Fruit fly (Drosophila melanogaster) whole organism, embryonic: ENCODE data around the gene CG15012.
A peak's percentile ranks its signal among the peaks of the same experiment; 100 is the strongest.

Source experiments
- Atf6 ChIP-seq: fragments of 200-800 bp; sonication (Bioruptor generic); IDR thresholded peaks from 2 replicates; pipeline ENCODE4 v1.3.6; 2022; ENCODE audit warnings: missing biosample characterization, missing genetic modification characterization
- Awh ChIP-seq: fragments of 200-800 bp; sonication (Bioruptor generic); IDR thresholded peaks from 2 replicates; pipeline ENCODE4, ENCODE4 v1.3.6; 2022; ENCODE audit warnings: missing biosample characterization, missing genetic modification characterization
- Bdp1 ChIP-seq: fragments of 200-800 bp; sonication (Bioruptor generic); optimal IDR thresholded peaks from 3 replicates; lab custom pipeline; 2016; ENCODE audit warnings: missing biosample characterization, missing genetic modification characterization
- CG10147 ChIP-seq: fragments of 200-800 bp; sonication (Bioruptor generic); optimal IDR thresholded peaks from 2 replicates; lab custom pipeline; 2019; ENCODE audit warnings: missing biosample characterization, mild to moderate bottlenecking, missing genetic modification characterization, moderate library complexity
- CG11093 ChIP-seq: fragments of 200-800 bp; sonication (Bioruptor generic); IDR thresholded peaks from 3 replicates; pipeline ENCODE4 v1.3.6; 2022; ENCODE audit warnings: missing biosample characterization, missing genetic modification characterization
- CG12219 ChIP-seq: fragments of 200-800 bp; sonication (Bioruptor generic); optimal IDR thresholded peaks from 3 replicates; lab custom pipeline; 2018; ENCODE audit warnings: missing biosample characterization, mild to moderate bottlenecking, missing genetic modification characterization
- CG1233 ChIP-seq: fragments of 200-800 bp; sonication (Bioruptor generic); optimal IDR thresholded peaks from 4 replicates; lab custom pipeline; 2018; ENCODE audit warnings: missing biosample characterization, mild to moderate bottlenecking, missing genetic modification characterization
- CG13624 ChIP-seq: fragments of 200-800 bp; sonication (Bioruptor generic); optimal IDR thresholded peaks from 2 replicates; lab custom pipeline; 2016; ENCODE audit warnings: missing biosample characterization, missing genetic modification characterization
- CG14710 ChIP-seq: fragments of 200-800 bp; sonication (Bioruptor generic); optimal IDR thresholded peaks from 3 replicates; lab custom pipeline; 2019; ENCODE audit warnings: missing biosample characterization, mild to moderate bottlenecking, missing genetic modification characterization, moderate library complexity
- CG15073 ChIP-seq: fragments of 200-800 bp; sonication (Bioruptor generic); optimal IDR thresholded peaks from 2 replicates; lab custom pipeline; 2016; ENCODE audit warnings: missing biosample characterization, missing genetic modification characterization
- CG1529 ChIP-seq: fragments of 200-800 bp; sonication (Bioruptor generic); optimal IDR thresholded peaks from 3 replicates; lab custom pipeline; 2018; ENCODE audit warnings: missing biosample characterization, missing genetic modification characterization
- CG16813 ChIP-seq: fragments of 200-800 bp; sonication (Bioruptor generic); IDR thresholded peaks from 3 replicates; pipeline ENCODE4 v1.3.6; 2022; ENCODE audit warnings: missing biosample characterization, missing genetic modification characterization; ENCODE audit not compliant: partially characterized antibody
- CG17612 ChIP-seq: fragments of 200-800 bp; sonication (Bioruptor generic); IDR thresholded peaks from 2 replicates; pipeline ENCODE4 v1.3.6; 2022; ENCODE audit warnings: missing biosample characterization, missing genetic modification characterization
- CG17829 ChIP-seq: fragments of 200-800 bp; optimal IDR thresholded peaks from 2 replicates; lab custom pipeline; 2019; ENCODE audit warnings: missing biosample characterization, mild to moderate bottlenecking, missing genetic modification characterization, moderate library complexity
- CG1792 ChIP-seq: fragments of 200-800 bp; sonication (Bioruptor generic); optimal IDR thresholded peaks from 2 replicates; lab custom pipeline; 2016; ENCODE audit warnings: missing biosample characterization, missing genetic modification characterization
- CG1832 ChIP-seq: fragments of 200-800 bp; sonication (Bioruptor generic); optimal IDR thresholded peaks from 2 replicates; lab custom pipeline; 2017; ENCODE audit warnings: missing biosample characterization, mild to moderate bottlenecking, missing genetic modification characterization, inconsistent platforms
- CG2120 ChIP-seq: fragments of 200-800 bp; sonication (Bioruptor generic); optimal IDR thresholded peaks from 3 replicates; lab custom pipeline; 2016; ENCODE audit warnings: missing biosample characterization, missing genetic modification characterization
- CG2678 ChIP-seq: fragments of 200-800 bp; sonication (Bioruptor generic); optimal IDR thresholded peaks from 3 replicates; lab custom pipeline; 2019; ENCODE audit warnings: missing biosample characterization, mild to moderate bottlenecking, missing genetic modification characterization, moderate library complexity
- CG3407 ChIP-seq: fragments of 200-800 bp; sonication (Bioruptor generic); optimal IDR thresholded peaks from 2 replicates; lab custom pipeline; 2018; ENCODE audit warnings: missing biosample characterization, mild to moderate bottlenecking, missing genetic modification characterization
- CG34422 ChIP-seq: fragments of 200-800 bp; sonication (Bioruptor generic); IDR thresholded peaks from 3 replicates; pipeline ENCODE4 v1.3.6; 2022; ENCODE audit warnings: missing biosample characterization, missing genetic modification characterization
- CG7271 ChIP-seq: fragments of 200-800 bp; sonication (Bioruptor generic); optimal IDR thresholded peaks from 2 replicates; lab custom pipeline; 2018; ENCODE audit warnings: missing biosample characterization, mild to moderate bottlenecking, missing genetic modification characterization, moderate library complexity
- CG7372 ChIP-seq: fragments of 200-800 bp; sonication (Bioruptor generic); IDR thresholded peaks from 2 replicates; pipeline ENCODE4 v1.3.6; 2022; ENCODE audit warnings: missing biosample characterization, missing genetic modification characterization
- CG8765 ChIP-seq: fragments of 200-800 bp; sonication (Bioruptor generic); IDR thresholded peaks from 2 replicates; pipeline ENCODE4 v1.3.6; 2022; ENCODE audit warnings: missing biosample characterization, missing genetic modification characterization
- D ChIP-seq, 2 experiments: fragments of 200-800 bp in 1 of 2; fragments of >200 bp in 1 of 2; sonication (Bioruptor generic) in 1 of 2; optimal IDR thresholded peaks; 2 replicates in 1 of 2; 3 replicates in 1 of 2; lab custom pipeline; 2017; ENCODE audit warnings: mild to moderate bottlenecking in 1 of 2, missing biosample characterization in 1 of 2, missing genetic modification characterization in 1 of 2, missing genetic modification reagents in 1 of 2
- Doc3 ChIP-seq: fragments of 200-800 bp; sonication (Bioruptor generic); IDR thresholded peaks from 3 replicates; pipeline ENCODE4 v1.3.6; 2022; ENCODE audit warnings: missing biosample characterization, missing genetic modification characterization; ENCODE audit not compliant: partially characterized antibody
- Dp ChIP-seq: fragments of 200-800 bp; sonication (Bioruptor generic); optimal IDR thresholded peaks from 2 replicates; lab custom pipeline; 2018; ENCODE audit warnings: missing biosample characterization, mild to moderate bottlenecking, missing genetic modification characterization, moderate library complexity
- Eip74EF ChIP-seq, 2 experiments: fragments of 200-800 bp in 1 of 2; fragments of >200 bp in 1 of 2; sonication (Bioruptor generic) in 1 of 2; optimal IDR thresholded peaks; 2 replicates each; lab custom pipeline; 2017 to 2019; ENCODE audit warnings: missing biosample characterization in 2 of 2, missing genetic modification characterization in 2 of 2, mild to moderate bottlenecking in 1 of 2, moderate library complexity in 1 of 2
- Fer3 ChIP-seq: fragments of 200-800 bp; sonication (Bioruptor generic); optimal IDR thresholded peaks from 2 replicates; lab custom pipeline; 2018; ENCODE audit warnings: missing biosample characterization, mild to moderate bottlenecking, missing genetic modification characterization, moderate library complexity
- Gug ChIP-seq: fragments of 200-800 bp; sonication (Bioruptor generic); IDR thresholded peaks from 4 replicates; pipeline ENCODE4 v1.3.6; 2022; ENCODE audit warnings: missing biosample characterization, missing genetic modification characterization
- Hsf ChIP-seq: fragments of 200-800 bp; sonication (Bioruptor generic); optimal IDR thresholded peaks from 3 replicates; lab custom pipeline; 2016; ENCODE audit warnings: missing biosample characterization, missing genetic modification characterization
- Scr ChIP-seq: fragments of 200-800 bp; sonication (Bioruptor generic); IDR thresholded peaks from 2 replicates; pipeline ENCODE4 v1.3.6; 2022; ENCODE audit warnings: missing biosample characterization, missing genetic modification characterization; ENCODE audit not compliant: partially characterized antibody
- Six4 ChIP-seq: fragments of 200-800 bp; sonication (Bioruptor generic); optimal IDR thresholded peaks from 2 replicates; lab custom pipeline; 2016; ENCODE audit warnings: missing biosample characterization, missing genetic modification characterization
- Sry-β ChIP-seq: fragments of 200-800 bp; sonication (Bioruptor generic); optimal IDR thresholded peaks from 2 replicates; lab custom pipeline; 2018; ENCODE audit warnings: missing biosample characterization, mild to moderate bottlenecking, missing genetic modification characterization, moderate library complexity
- bab2 ChIP-seq: fragments of 200-800 bp; sonication (Bioruptor generic); optimal IDR thresholded peaks from 2 replicates; lab custom pipeline; 2016; ENCODE audit warnings: missing biosample characterization, missing genetic modification characterization
- chif ChIP-seq, 2 experiments: fragments of 200-800 bp; sonication (Bioruptor generic); optimal IDR thresholded peaks; 3 replicates each; lab custom pipeline; 2016; ENCODE audit warnings: missing biosample characterization in 2 of 2, missing genetic modification characterization in 2 of 2
- chn ChIP-seq: fragments of 200-800 bp; sonication (Bioruptor generic); optimal IDR thresholded peaks from 2 replicates; lab custom pipeline; 2016; ENCODE audit warnings: missing biosample characterization, missing genetic modification characterization
- croc ChIP-seq: fragments of 200-800 bp; sonication (Bioruptor generic); conservative IDR thresholded peaks from 3 replicates; pipeline ENCODE4 v1.3.6; 2022; ENCODE audit warnings: missing biosample characterization, missing genetic modification characterization
- en ChIP-seq: fragments of 200-800 bp; sonication (Bioruptor generic); optimal IDR thresholded peaks from 2 replicates; lab custom pipeline; 2016; ENCODE audit warnings: missing biosample characterization, missing genetic modification characterization
- gce ChIP-seq: fragments of 200-800 bp; sonication (Bioruptor generic); IDR thresholded peaks from 3 replicates; pipeline ENCODE4 v1.3.6; 2022; ENCODE audit warnings: missing biosample characterization, missing genetic modification characterization
- grau ChIP-seq: fragments of 200-800 bp; optimal IDR thresholded peaks from 3 replicates; lab custom pipeline; 2019; ENCODE audit warnings: missing biosample characterization, mild to moderate bottlenecking, missing genetic modification characterization, moderate library complexity
- gt ChIP-seq: fragments of 200-800 bp; sonication (Bioruptor generic); IDR thresholded peaks from 2 replicates; pipeline ENCODE4 v1.3.6; 2022; ENCODE audit warnings: missing biosample characterization, missing genetic modification characterization
- her ChIP-seq: fragments of 200-800 bp; sonication (Bioruptor generic); optimal IDR thresholded peaks from 2 replicates; lab custom pipeline; 2016; ENCODE audit warnings: missing biosample characterization, missing genetic modification characterization
- klu ChIP-seq: fragments of 200-800 bp; sonication (Bioruptor generic); IDR thresholded peaks from 2 replicates; pipeline ENCODE4 v1.3.6; 2022; ENCODE audit warnings: missing biosample characterization, missing genetic modification characterization
- mam ChIP-seq: fragments of 200-800 bp; sonication (Bioruptor generic); optimal IDR thresholded peaks from 3 replicates; lab custom pipeline; 2016; ENCODE audit warnings: missing biosample characterization, missing genetic modification characterization
- pum ChIP-seq: fragments of 200-800 bp; sonication (Bioruptor generic); optimal IDR thresholded peaks from 2 replicates; lab custom pipeline; 2016; ENCODE audit warnings: missing biosample characterization, missing genetic modification characterization
- repo ChIP-seq: fragments of 200-800 bp; sonication (Bioruptor generic); optimal IDR thresholded peaks from 2 replicates; lab custom pipeline; 2016; ENCODE audit warnings: missing biosample characterization, missing genetic modification characterization
- sqz ChIP-seq: fragments of 200-800 bp; sonication (Bioruptor generic); optimal IDR thresholded peaks from 3 replicates; lab custom pipeline; 2018; ENCODE audit warnings: missing biosample characterization, mild to moderate bottlenecking, missing genetic modification characterization
- ttk ChIP-seq: fragments of 200-800 bp; sonication (Bioruptor generic); IDR thresholded peaks from 2 replicates; pipeline ENCODE4 v2.1.2; 2022; ENCODE audit warnings: missing biosample characterization, missing genetic modification characterization
- twi ChIP-seq: fragments of 200-800 bp; optimal IDR thresholded peaks from 2 replicates; lab custom pipeline; 2019; ENCODE audit warnings: missing biosample characterization, mild to moderate bottlenecking, missing genetic modification characterization, moderate library complexity
- z ChIP-seq: fragments of 200-800 bp; sonication (Bioruptor generic); IDR thresholded peaks from 3 replicates; pipeline ENCODE4 v1.3.6; 2022; ENCODE audit warnings: missing biosample characterization, missing genetic modification characterization

Gene CG15012

DNA sequence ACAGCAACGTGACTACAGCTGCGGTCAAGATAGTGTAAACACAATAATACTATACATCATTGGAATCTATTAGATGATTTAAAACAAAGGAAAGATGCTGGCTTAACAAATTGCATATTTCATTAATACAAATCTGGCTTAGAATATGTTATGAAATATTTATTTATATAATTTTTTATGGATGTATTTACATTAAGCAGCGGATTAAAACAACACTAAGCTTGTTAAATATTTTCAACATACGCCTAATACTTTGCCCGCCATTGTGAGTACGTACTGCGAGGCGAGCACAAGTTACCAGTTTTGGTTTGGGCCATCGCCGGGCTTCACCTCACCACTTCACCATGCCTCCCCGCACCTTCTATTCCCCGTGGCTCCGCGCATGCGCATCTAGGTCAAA, 22.1 kb downstream of the CG15012 start (continued):
- TF ChIP-seq CG10147 (GFP tag; lab: Kevin White, UChicago), result peak; percentile 74
- peak; percentile 60 for TF ChIP-seq CG12219 (GFP tag; lab: Kevin White, UChicago)
- peak; percentile 13 for TF ChIP-seq CG7271 (tag; lab: Kevin White, UChicago)
- TF ChIP-seq bab2 (GFP tag; lab: Kevin White, UChicago), result no peak
- TF ChIP-seq croc, result peak; percentile 60
- peak; percentile 61; the same call in 1 of the 2 replicates for TF ChIP-seq ttk (GFP tag; lab: Robert Waterston, UW)
- peak; percentile 50 for TF ChIP-seq twi (tag; lab: Kevin White, UChicago)
- no peak for TF ChIP-seq Hsf (GFP tag; lab: Kevin White, UChicago)
- TF ChIP-seq sqz (GFP tag; lab: Kevin White, UChicago), result peak; percentile 44
- TF ChIP-seq CG17829 (tag; lab: Kevin White, UChicago), result peak; percentile 81
- TF ChIP-seq CG2678, result peak; percentile 88
- no peak for TF ChIP-seq chif (GFP tag; optimal IDR thresholded peaks at IDR 0.05; lab: Kevin White, UChicago)
- TF ChIP-seq Bdp1 (GFP tag; lab: Kevin White, UChicago), result no peak
- TF ChIP-seq Doc3 (GFP tag; lab: Robert Waterston, UW), result no peak
- peak; percentile 54; the same call in 1 of the 3 replicates for TF ChIP-seq CG34422 (GFP tag; lab: Robert Waterston, UW)
- TF ChIP-seq CG8765 (GFP tag; lab: Robert Waterston, UW), result no peak
- 0 out of 4 replicates have a peak, but pooled peaks have one; percentile 8 for TF ChIP-seq Gug (GFP tag; lab: Robert Waterston, UW)
- TF ChIP-seq CG15073 (GFP tag; lab: Kevin White, UChicago), result no peak
- TF ChIP-seq CG11093 (GFP tag; lab: Robert Waterston, UW), result 0 out of 3 replicates have a peak, but pooled peaks have one; percentile 60
- TF ChIP-seq Sry-β (GFP tag; lab: Kevin White, UChicago), result no peak
- no peak for TF ChIP-seq CG16813 (GFP tag; lab: Robert Waterston, UW)
- peak; percentile 61; the same call in 1 of the 3 replicates for TF ChIP-seq gce (GFP tag; lab: Robert Waterston, UW)
- peak; percentile 47; the same call in 1 of the 2 replicates for TF ChIP-seq CG7372 (GFP tag; lab: Robert Waterston, UW)
- peak in 1 of 2 experiments; percentile 69 for TF ChIP-seq Eip74EF (GFP tag; optimal IDR thresholded peaks at IDR 0.05; lab: Kevin White, UChicago)
- no peak for TF ChIP-seq D (optimal IDR thresholded peaks at IDR 0.05; lab: Kevin White, UChicago)
- peak; percentile 71 for TF ChIP-seq D (GFP tag; optimal IDR thresholded peaks at IDR 0.05; lab: Kevin White, UChicago)
- TF ChIP-seq z (GFP tag; lab: Robert Waterston, UW), result no peak
- no peak for TF ChIP-seq chn (GFP tag; lab: Kevin White, UChicago)
- TF ChIP-seq her (GFP tag; lab: Kevin White, UChicago), result no peak
- no peak for TF ChIP-seq Dp (GFP tag; lab: Kevin White, UChicago)
- 0 out of 2 replicates have a peak, but pooled peaks have one; percentile 7 for TF ChIP-seq gt (GFP tag; lab: Robert Waterston, UW)
- TF ChIP-seq mam (GFP tag; lab: Kevin White, UChicago), result no peak
- peak; percentile 76 for TF ChIP-seq CG1233 (GFP tag; lab: Kevin White, UChicago)
- TF ChIP-seq pum, result no peak
- TF ChIP-seq repo (GFP tag; lab: Kevin White, UChicago), result no peak
- peak; percentile 73 for TF ChIP-seq CG14710 (tag; lab: Kevin White, UChicago)
- TF ChIP-seq CG2120 (GFP tag; lab: Kevin White, UChicago), result no peak
- no peak for TF ChIP-seq Scr (GFP tag; lab: Robert Waterston, UW)
- TF ChIP-seq Six4 (GFP tag; lab: Kevin White, UChicago), result peak; percentile 40
- peak; percentile 51; the same call in 1 of the 2 replicates for TF ChIP-seq Atf6 (GFP tag; lab: Robert Waterston, UW)
- TF ChIP-seq Awh (GFP tag; lab: Robert Waterston, UW), result no peak; the same call in 1 of the 2 replicates
- peak; percentile 53 for TF ChIP-seq CG3407 (GFP tag; lab: Kevin White, UChicago)
- peak; percentile 81 for TF ChIP-seq grau
- no peak for TF ChIP-seq CG17612 (GFP tag; lab: Robert Waterston, UW)
- peak; percentile 58 for TF ChIP-seq CG1529
- TF ChIP-seq klu (GFP tag; lab: Robert Waterston, UW), result no peak
- no peak for TF ChIP-seq CG1792 (GFP tag; lab: Kevin White, UChicago)
- no peak for TF ChIP-seq CG13624 (GFP tag; lab: Kevin White, UChicago)
- no peak for TF ChIP-seq en (GFP tag; lab: Kevin White, UChicago)
- TF ChIP-seq CG1832 (GFP tag; lab: Kevin White, UChicago), result no peak
- TF ChIP-seq Fer3, result peak; percentile 70
